Worm (Caenorhabditis elegans): ENCODE data around the gene srg-47.

The srg-47 gene

DNA sequence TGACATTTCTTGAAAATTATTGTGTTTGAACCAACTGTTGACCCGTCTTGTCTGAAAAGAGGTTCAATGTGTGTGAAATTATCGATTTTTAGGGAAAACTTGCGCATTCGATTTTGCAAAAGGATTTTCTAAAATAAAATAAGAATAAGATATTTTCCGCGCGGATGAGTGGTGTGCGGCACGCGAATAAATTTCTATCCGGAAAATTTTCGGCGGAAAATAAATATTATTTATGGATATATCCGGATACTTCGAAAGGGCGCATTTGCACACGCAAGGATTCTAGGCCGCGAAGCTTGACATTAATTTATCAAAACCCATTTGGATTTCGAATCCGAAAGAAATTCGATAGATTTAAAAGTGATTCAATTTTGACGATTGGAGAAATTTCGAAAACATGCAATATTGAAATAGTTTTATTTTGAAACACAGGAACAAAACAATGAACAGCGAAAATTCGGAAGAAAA lies 10.2 kb downstream of the srg-47 start, which contains the start of gene rike-1 (continued):
- TF ChIP-seq unc-62 (GFP tag; optimal IDR thresholded peaks at IDR 0.05) (no peak), lir-3 (tag; optimal IDR thresholded peaks at IDR 0.05; ENCODE audit: poor library complexity) (no peak), irx-1 (tag; optimal IDR thresholded peaks at IDR 0.05) (no peak), nhr-19 (GFP tag; conservative IDR thresholded peaks at IDR 0.05) (no peak), zag-1 (tag; optimal IDR thresholded peaks at IDR 0.05) (no peak), mep-1 (tag; optimal IDR thresholded peaks at IDR 0.05) (no peak), jun-1 (tag; optimal IDR thresholded peaks at IDR 0.05) (no peak), tbx-2 (tag; optimal IDR thresholded peaks at IDR 0.05) (no peak), elt-2 (tag; optimal IDR thresholded peaks at IDR 0.05) (no peak), sup-37 (GFP tag; optimal IDR thresholded peaks at IDR 0.05) (no peak), unc-130 (tag; optimal IDR thresholded peaks at IDR 0.05) (no peak), nhr-47 (tag; optimal IDR thresholded peaks at IDR 0.05) (peak; percentile 21), elt-3 (tag; optimal IDR thresholded peaks at IDR 0.05) (no peak), ceh-88 (GFP tag; IDR thresholded peaks at IDR 0.05) (no peak), grh-1 (GFP tag; IDR thresholded peaks at IDR 0.05) (no peak), lin-39 (tag; optimal IDR thresholded peaks at IDR 0.05) (no peak), C04F5.9 (tag; optimal IDR thresholded peaks at IDR 0.05) (no peak), unc-86 (tag; optimal IDR thresholded peaks at IDR 0.05) (no peak), lin-13 (GFP tag; optimal IDR thresholded peaks at IDR 0.05) (no peak), efl-1 (optimal IDR thresholded peaks at IDR 0.05) (peak; percentile 27 to 34), efl-1 (GFP tag; optimal IDR thresholded peaks at IDR 0.05 in 1 of 2) (no peak), snu-23 (GFP tag; optimal IDR thresholded peaks at IDR 0.05) (peak; percentile 2), efl-3 (GFP tag; optimal IDR thresholded peaks at IDR 0.05) (no peak), ztf-4 (tag; optimal IDR thresholded peaks at IDR 0.05) (no peak), dpl-1 (GFP tag; optimal IDR thresholded peaks at IDR 0.05) (peak in 1 of 3 experiments; percentile 49), ztf-11 (tag; optimal IDR thresholded peaks at IDR 0.05) (no peak), egl-13 (tag; optimal IDR thresholded peaks at IDR 0.05) (no peak), unc-98 (GFP tag; IDR thresholded peaks at IDR 0.05) (no peak), vab-15 (tag; optimal IDR thresholded peaks at IDR 0.05) (no peak), zip-4 (GFP tag; optimal IDR thresholded peaks at IDR 0.05) (no peak), mab-9 (GFP tag; IDR thresholded peaks at IDR 0.05) (no peak), ceh-8 (GFP tag; optimal IDR thresholded peaks at IDR 0.05) (no peak), mef-2 (tag; optimal IDR thresholded peaks at IDR 0.05) (no peak), dsc-1 (tag; optimal IDR thresholded peaks at IDR 0.05) (no peak), aha-1 (tag; optimal IDR thresholded peaks at IDR 0.05) (no peak), egl-27 (tag; optimal IDR thresholded peaks at IDR 0.05) (no peak), lin-35 (GFP tag; optimal IDR thresholded peaks at IDR 0.05) (peak in 1 of 2 experiments; percentile 2), nhr-85 (tag) (no peak), sptf-1 (tag; optimal IDR thresholded peaks at IDR 0.05) (no peak), nhr-237 (tag; optimal IDR thresholded peaks at IDR 0.05) (no peak), F16B12.6 (tag; optimal IDR thresholded peaks at IDR 0.05) (no peak), lin-15B (tag; optimal IDR thresholded peaks at IDR 0.05) (peak; percentile 14), lin-14 (GFP tag; optimal IDR thresholded peaks at IDR 0.05) (peak; percentile 59), nhr-11 (tag; optimal IDR thresholded peaks at IDR 0.05) (no peak), C34B4.2 (tag; optimal IDR thresholded peaks at IDR 0.05) (no peak), ces-1 (GFP tag; optimal IDR thresholded peaks at IDR 0.05) (no peak), pag-3 (tag; optimal IDR thresholded peaks at IDR 0.05; ENCODE audit: borderline replicate concordance, insufficient read depth) (no peak), sox-4 (tag; optimal IDR thresholded peaks at IDR 0.05) (no peak), nhr-90 (tag; optimal IDR thresholded peaks at IDR 0.05; ENCODE audit: poor library complexity) (no peak)
